Worm (Caenorhabditis elegans) whole organism, mixed stage, embryonic: ENCODE measurements around the gene col-148.

Experiments
- ces-1 ChIP-seq: fragments of 150-350 bp; optimal IDR thresholded peaks from 2 replicates; lab custom pipeline; 2014; ENCODE audit warnings: missing biosample characterization, missing genetic modification reagents, missing genetic modification characterization
- elt-3 ChIP-seq: fragments of 150-350 bp; optimal IDR thresholded peaks from 2 replicates; lab custom pipeline; 2014; ENCODE audit warnings: missing biosample characterization, missing genetic modification characterization
- nhr-76 ChIP-seq: sonication (generic microtip); optimal IDR thresholded peaks from 2 replicates; lab custom pipeline; 2017; ENCODE audit warnings: missing biosample characterization, missing genetic modification characterization
- ztf-11 ChIP-seq: fragments of 150-350 bp; optimal IDR thresholded peaks from 2 replicates; lab custom pipeline; 2014; ENCODE audit warnings: missing biosample characterization, missing genetic modification characterization

DNA sequence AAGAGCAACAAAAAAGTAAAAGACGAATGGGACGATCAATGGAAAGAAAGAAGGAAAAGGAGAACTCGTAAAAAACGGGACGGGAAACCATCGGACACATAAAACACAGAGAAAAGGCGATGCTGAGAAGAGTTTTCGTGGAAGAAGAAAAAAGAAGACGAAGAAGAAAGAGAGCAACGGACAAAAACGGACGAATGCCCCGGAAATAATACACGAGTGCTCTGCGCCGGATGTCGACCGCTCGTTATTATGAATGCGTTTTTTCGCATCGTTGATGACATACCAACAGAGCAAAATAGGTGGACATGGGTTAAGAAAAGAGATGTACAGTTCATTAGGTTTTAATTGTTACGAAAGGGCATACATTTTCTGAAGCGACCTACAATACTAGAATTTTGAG is 34.1 kb downstream of the col-148 start, which contains the start of gene Y22F5A.11:
- TF ChIP-seq nhr-76 (tag; lab: Kevin White, UChicago) (no peak), ztf-11 (tag; lab: Kevin White, UChicago) (no peak), elt-3 (tag; lab: Kevin White, UChicago) (no peak), ces-1 (GFP tag; lab: Kevin White, UChicago) (no peak)
